Fruit fly (Drosophila melanogaster): ENCODE measurements around the gene CG12689.

DNA sequence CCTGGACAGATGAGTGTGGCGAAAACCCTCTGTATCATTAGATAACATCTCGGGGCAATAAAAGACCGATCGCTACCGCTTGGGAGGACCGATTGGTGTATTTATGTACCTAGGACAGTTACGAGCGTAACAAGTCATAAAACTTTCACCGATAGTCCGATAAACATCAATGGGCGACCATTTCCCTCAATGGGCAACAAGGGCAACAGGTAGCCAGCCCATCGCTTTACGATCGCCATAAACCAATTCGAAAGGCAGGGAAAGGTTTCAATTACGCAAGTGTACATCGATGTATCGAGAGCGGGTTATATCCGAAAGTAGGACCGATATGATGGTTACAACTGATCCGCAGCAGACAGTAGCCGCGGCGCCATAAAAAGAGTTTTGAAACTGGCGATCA, 43.4 kb downstream of the CG12689 start:
- no peak for TF ChIP-seq unpg (GFP tag; optimal IDR thresholded peaks at IDR 0.05)
- TF ChIP-seq sens (GFP tag), result no peak
- TF ChIP-seq pnt (GFP tag; optimal IDR thresholded peaks at IDR 0.05), result no peak
